Fruit fly (Drosophila melanogaster) whole organism, prepupa: Measurements from ENCODE around the gene CG32037.
A peak's percentile ranks its signal among the peaks of the same experiment; 100 is the strongest.

ENCODE experiments used
- Blimp-1 ChIP-seq: fragments of 200-800 bp; sonication (Bioruptor generic); optimal IDR thresholded peaks from 3 replicates; lab custom pipeline; 2017; ENCODE audit warnings: missing biosample characterization, missing genetic modification characterization, mild to moderate bottlenecking, moderate library complexity, missing genetic modification reagents
- CG10631 ChIP-seq: fragments of 200-800 bp; sonication (Bioruptor generic); optimal IDR thresholded peaks from 2 replicates; lab custom pipeline; 2016; ENCODE audit warnings: missing biosample characterization, missing genetic modification characterization
- CG10669 ChIP-seq: fragments of 200-800 bp; sonication (Bioruptor generic); optimal IDR thresholded peaks from 3 replicates; lab custom pipeline; 2018; ENCODE audit warnings: missing biosample characterization, mild to moderate bottlenecking, missing genetic modification characterization, moderate library complexity
- CG11762 ChIP-seq: fragments of 200-800 bp; sonication (Bioruptor generic); optimal IDR thresholded peaks from 3 replicates; lab custom pipeline; 2016; ENCODE audit warnings: missing biosample characterization, missing genetic modification characterization; ENCODE audit not compliant: insufficient read depth
- CG11902 ChIP-seq: fragments of 200-800 bp; sonication (Bioruptor generic); optimal IDR thresholded peaks from 3 replicates; lab custom pipeline; 2016; ENCODE audit warnings: missing biosample characterization, missing genetic modification characterization
- CG15336 ChIP-seq: fragments of 200-800 bp; sonication (Bioruptor generic); IDR thresholded peaks from 2 replicates; pipeline ENCODE4 v1.3.6; 2022; ENCODE audit warnings: missing biosample characterization, missing genetic modification characterization
- CG1621 ChIP-seq: fragments of 200-800 bp; sonication (Bioruptor generic); optimal IDR thresholded peaks from 3 replicates; lab custom pipeline; 2018; ENCODE audit warnings: missing biosample characterization, mild to moderate bottlenecking, missing genetic modification characterization
- CG16779 ChIP-seq: fragments of 200-800 bp; sonication (Bioruptor generic); optimal IDR thresholded peaks from 3 replicates; lab custom pipeline; 2017; ENCODE audit warnings: missing biosample characterization, mild to moderate bottlenecking, missing genetic modification characterization
- CG3032 ChIP-seq: fragments of 200-800 bp; optimal IDR thresholded peaks from 2 replicates; lab custom pipeline; 2019; ENCODE audit warnings: missing biosample characterization, mild to moderate bottlenecking, missing genetic modification characterization, moderate library complexity
- CG31627 ChIP-seq: fragments of 200-800 bp; sonication (Bioruptor generic); optimal IDR thresholded peaks from 3 replicates; lab custom pipeline; 2016; ENCODE audit warnings: missing biosample characterization, missing genetic modification characterization
- CG32006 ChIP-seq: fragments of 200-800 bp; sonication (Bioruptor generic); optimal IDR thresholded peaks from 3 replicates; lab custom pipeline; 2017; ENCODE audit warnings: missing biosample characterization, mild to moderate bottlenecking, missing genetic modification characterization
- CG34406 ChIP-seq: fragments of 200-800 bp; sonication (Bioruptor generic); optimal IDR thresholded peaks from 3 replicates; lab custom pipeline; 2016; ENCODE audit warnings: missing biosample characterization, missing genetic modification characterization
- CG4318 ChIP-seq: fragments of 200-800 bp; sonication (Bioruptor generic); optimal IDR thresholded peaks from 3 replicates; lab custom pipeline; 2017; ENCODE audit warnings: missing biosample characterization, mild to moderate bottlenecking, missing genetic modification characterization
- CG6163 ChIP-seq: fragments of 200-800 bp; sonication (Bioruptor generic); IDR thresholded peaks from 3 replicates; pipeline ENCODE4 v1.3.6; 2022; ENCODE audit warnings: missing biosample characterization, missing genetic modification characterization
- CG6276 ChIP-seq: fragments of 200-800 bp; sonication (Bioruptor generic); optimal IDR thresholded peaks from 2 replicates; lab custom pipeline; 2017; ENCODE audit warnings: missing biosample characterization, mild to moderate bottlenecking, missing genetic modification characterization
- CG6792 ChIP-seq: fragments of 200-800 bp; sonication (Bioruptor generic); optimal IDR thresholded peaks from 3 replicates; lab custom pipeline; 2016; ENCODE audit warnings: missing biosample characterization, missing genetic modification characterization
- CG6808 ChIP-seq: fragments of 200-800 bp; sonication (Bioruptor generic); optimal IDR thresholded peaks from 3 replicates; lab custom pipeline; 2017; ENCODE audit warnings: missing biosample characterization, missing genetic modification characterization, mild to moderate bottlenecking, moderate library complexity, missing genetic modification reagents
- CG7368 ChIP-seq: fragments of 200-800 bp; sonication (Bioruptor generic); optimal IDR thresholded peaks from 3 replicates; lab custom pipeline; 2016; ENCODE audit warnings: missing biosample characterization, missing genetic modification characterization
- CG8119 ChIP-seq: fragments of 200-800 bp; sonication (Bioruptor generic); IDR thresholded peaks from 3 replicates; pipeline ENCODE4 v1.3.6; 2022; ENCODE audit warnings: missing biosample characterization, missing genetic modification characterization
- CG8632 ChIP-seq: fragments of 200-800 bp; sonication (Bioruptor generic); optimal IDR thresholded peaks from 3 replicates; lab custom pipeline; 2016; ENCODE audit warnings: missing biosample characterization, missing genetic modification characterization
- Eip93F ChIP-seq: fragments of 200-800 bp; sonication (Bioruptor generic); optimal IDR thresholded peaks from 2 replicates; lab custom pipeline; 2016; ENCODE audit warnings: missing biosample characterization, mild to moderate bottlenecking, missing genetic modification characterization
- Ets21C ChIP-seq: fragments of 200-800 bp; sonication (Bioruptor generic); optimal IDR thresholded peaks from 3 replicates; lab custom pipeline; 2016; ENCODE audit warnings: missing biosample characterization, missing genetic modification characterization
- Ets96B ChIP-seq: fragments of 200-800 bp; optimal IDR thresholded peaks from 2 replicates; lab custom pipeline; 2019; ENCODE audit warnings: missing biosample characterization, mild to moderate bottlenecking, missing genetic modification characterization, moderate library complexity
- Gug ChIP-seq: fragments of 200-800 bp; sonication (Bioruptor generic); IDR thresholded peaks from 2 replicates; pipeline ENCODE4 v1.3.6; 2022; ENCODE audit warnings: missing biosample characterization, missing genetic modification characterization
- Hr38 ChIP-seq: sonication (Bioruptor generic); optimal IDR thresholded peaks from 2 replicates; lab custom pipeline; 2016; ENCODE audit warnings: missing biosample characterization, missing genetic modification characterization
- Hr39 ChIP-seq: fragments of 200-800 bp; sonication (Bioruptor generic); optimal IDR thresholded peaks from 2 replicates; lab custom pipeline; 2016; ENCODE audit warnings: missing biosample characterization, missing genetic modification characterization
- Lpt ChIP-seq: fragments of 200-800 bp; sonication (Bioruptor generic); optimal IDR thresholded peaks from 3 replicates; lab custom pipeline; 2016; ENCODE audit warnings: missing biosample characterization, missing genetic modification characterization
- Met ChIP-seq: fragments of 200-800 bp; sonication (Bioruptor generic); optimal IDR thresholded peaks from 3 replicates; lab custom pipeline; 2016; ENCODE audit warnings: missing biosample characterization, missing genetic modification characterization
- OdsH ChIP-seq: fragments of 200-800 bp; sonication (Bioruptor generic); optimal IDR thresholded peaks from 3 replicates; lab custom pipeline; 2016; ENCODE audit warnings: missing biosample characterization, missing genetic modification characterization
- Smox ChIP-seq: fragments of 200-800 bp; sonication (Bioruptor generic); optimal IDR thresholded peaks from 3 replicates; lab custom pipeline; 2016; ENCODE audit warnings: missing biosample characterization, missing genetic modification characterization
- Sox102F ChIP-seq: fragments of 200-800 bp; sonication (Bioruptor generic); optimal IDR thresholded peaks from 2 replicates; lab custom pipeline; 2016; ENCODE audit warnings: missing biosample characterization, mild to moderate bottlenecking, missing genetic modification characterization
- Sox14 ChIP-seq: fragments of 200-800 bp; sonication (Bioruptor generic); optimal IDR thresholded peaks from 3 replicates; lab custom pipeline; 2016; ENCODE audit warnings: missing biosample characterization, missing genetic modification characterization
- Sox15 ChIP-seq: fragments of 200-800 bp; sonication (Bioruptor generic); optimal IDR thresholded peaks from 3 replicates; lab custom pipeline; 2016; ENCODE audit warnings: missing biosample characterization, missing genetic modification characterization
- achi ChIP-seq: fragments of 200-800 bp; sonication (Bioruptor generic); optimal IDR thresholded peaks from 3 replicates; lab custom pipeline; 2016; ENCODE audit warnings: missing biosample characterization, missing genetic modification characterization
- cyc ChIP-seq: fragments of 200-800 bp; sonication (Bioruptor generic); optimal IDR thresholded peaks from 3 replicates; lab custom pipeline; 2016; ENCODE audit warnings: missing biosample characterization, missing genetic modification characterization
- eg ChIP-seq: fragments of 200-800 bp; sonication (Bioruptor generic); IDR thresholded peaks from 3 replicates; pipeline ENCODE4 v1.3.6; 2022; ENCODE audit warnings: missing biosample characterization, missing genetic modification characterization
- esn ChIP-seq: fragments of 200-800 bp; sonication (Bioruptor generic); optimal IDR thresholded peaks from 2 replicates; lab custom pipeline; 2016; ENCODE audit warnings: missing biosample characterization, mild to moderate bottlenecking, missing genetic modification characterization, moderate library complexity
- fd59A ChIP-seq: fragments of 200-800 bp; sonication (Bioruptor generic); optimal IDR thresholded peaks from 2 replicates; lab custom pipeline; 2017; ENCODE audit warnings: missing biosample characterization, mild to moderate bottlenecking, missing genetic modification characterization, missing genetic modification reagents
- fkh ChIP-seq: fragments of 200-800 bp; sonication (Bioruptor generic); optimal IDR thresholded peaks from 3 replicates; lab custom pipeline; 2017; ENCODE audit warnings: missing biosample characterization, mild to moderate bottlenecking, missing genetic modification characterization, moderate library complexity
- lz ChIP-seq: fragments of 200-800 bp; sonication (Bioruptor generic); optimal IDR thresholded peaks from 3 replicates; lab custom pipeline; 2016; ENCODE audit warnings: missing biosample characterization, missing genetic modification characterization
- net ChIP-seq: fragments of 200-800 bp; sonication (Bioruptor generic); optimal IDR thresholded peaks from 3 replicates; lab custom pipeline; 2016; ENCODE audit warnings: missing biosample characterization, missing genetic modification characterization
- pdm3 ChIP-seq: fragments of 200-800 bp; sonication (Bioruptor generic); optimal IDR thresholded peaks from 3 replicates; lab custom pipeline; 2016; ENCODE audit warnings: missing biosample characterization, missing genetic modification characterization
- salr ChIP-seq, 2 experiments: fragments of 200-800 bp; sonication (Bioruptor generic); optimal IDR thresholded peaks; 3 replicates each; lab custom pipeline; 2016 to 2018; ENCODE audit warnings: missing biosample characterization in 2 of 2, missing genetic modification characterization in 2 of 2, mild to moderate bottlenecking in 1 of 2
- spab ChIP-seq: fragments of 200-800 bp; sonication (Bioruptor generic); optimal IDR thresholded peaks from 2 replicates; lab custom pipeline; 2017; ENCODE audit warnings: missing biosample characterization, mild to moderate bottlenecking, missing genetic modification characterization, missing genetic modification reagents
- ss ChIP-seq, 2 experiments: fragments of 200-800 bp; sonication (Bioruptor generic); optimal IDR thresholded peaks; 2 replicates in 1 of 2; 3 replicates in 1 of 2; lab custom pipeline; 2017 to 2018; ENCODE audit warnings: mild to moderate bottlenecking in 2 of 2, missing biosample characterization in 2 of 2, missing genetic modification characterization in 2 of 2, moderate library complexity in 1 of 2
- svp ChIP-seq: fragments of 200-800 bp; sonication (Bioruptor generic); peaks from one replicate; lab custom pipeline; 2016; ENCODE audit warnings: missing biosample characterization, missing genetic modification characterization
- topi ChIP-seq: fragments of 200-800 bp; sonication (Bioruptor generic); optimal IDR thresholded peaks from 3 replicates; lab custom pipeline; 2016; ENCODE audit warnings: missing biosample characterization, missing genetic modification characterization

CG32037 gene

DNA sequence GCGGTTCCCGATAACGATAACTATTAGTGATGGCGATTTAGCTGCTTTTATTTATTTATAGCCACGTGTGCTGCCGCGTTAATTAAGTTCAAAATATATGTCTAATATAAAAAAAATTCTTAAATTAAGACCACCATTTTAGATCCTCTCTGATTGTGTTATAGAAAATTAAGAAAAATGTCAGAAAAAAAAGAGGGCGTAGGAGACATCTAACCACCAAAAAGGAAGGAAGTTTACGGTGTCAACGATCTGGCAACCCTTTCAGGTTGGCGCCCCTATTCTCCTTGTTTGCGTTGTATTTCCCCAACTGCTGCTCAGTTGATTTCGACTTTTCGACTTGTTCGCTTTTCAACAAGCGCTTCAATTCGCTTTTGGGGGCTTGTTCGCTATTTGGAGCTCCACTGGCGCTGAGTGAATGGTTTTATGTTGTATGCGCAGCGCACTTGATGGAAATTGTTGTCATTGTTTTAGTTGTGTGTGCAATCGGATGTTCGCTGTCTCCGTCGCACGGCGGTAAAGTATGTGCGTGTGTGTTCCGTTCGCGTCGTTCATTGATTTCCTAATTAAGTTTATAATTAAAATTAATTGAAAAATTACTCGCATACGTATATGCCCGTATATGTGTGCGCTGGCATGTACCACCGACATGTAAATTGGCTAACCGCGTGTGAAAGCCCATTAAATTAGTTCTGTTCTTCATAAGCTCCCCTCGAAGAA, 31.1 kb downstream of the CG32037 start, which contains the start of the genes CG3434 and CG44838 (continued):
- TF ChIP-seq CG34406 = peak; percentile 62
- TF ChIP-seq pdm3 (GFP tag; lab: Kevin White, UChicago) = peak; percentile 80
- peak; percentile 78 for TF ChIP-seq Smox (GFP tag; lab: Kevin White, UChicago)
- peak; percentile 55 for TF ChIP-seq Gug (GFP tag; lab: Robert Waterston, UW)
- TF ChIP-seq Lpt (GFP tag; lab: Kevin White, UChicago) = peak; percentile 61
- TF ChIP-seq Ets96B = peak; percentile 68
- peak; percentile 29 for TF ChIP-seq CG7368
- peak; percentile 63 for TF ChIP-seq CG15336
- peak; percentile 71 for TF ChIP-seq achi (GFP tag; lab: Kevin White, UChicago)
- TF ChIP-seq svp (GFP tag; lab: Kevin White, UChicago) = peak; percentile 90
- TF ChIP-seq Ets21C = peak; percentile 46
- TF ChIP-seq esn = peak; percentile 82
- peak; percentile 12 for TF ChIP-seq CG16779 (tag; lab: Kevin White, UChicago)
- TF ChIP-seq CG6163 (GFP tag; lab: Robert Waterston, UW) = peak; percentile 77
- peak; percentile 28 for TF ChIP-seq CG10669 (GFP tag; lab: Kevin White, UChicago)
- TF ChIP-seq CG4318 (GFP tag; lab: Kevin White, UChicago) = peak; percentile 48
- TF ChIP-seq CG8632 (GFP tag; lab: Kevin White, UChicago) = peak; percentile 65
- no peak for TF ChIP-seq Hr38 (GFP tag; lab: Kevin White, UChicago)
- peak; percentile 21 for TF ChIP-seq CG11902 (GFP tag; lab: Kevin White, UChicago)
- peak; percentile 73 for TF ChIP-seq topi (GFP tag; lab: Kevin White, UChicago)
- TF ChIP-seq Met (GFP tag; lab: Kevin White, UChicago) = peak; percentile 81
- TF ChIP-seq Sox15 (GFP tag; lab: Kevin White, UChicago) = peak; percentile 65
- peak; percentile 72 for TF ChIP-seq CG8119 (GFP tag; lab: Robert Waterston, UW)
- TF ChIP-seq spab (GFP tag; lab: Kevin White, UChicago) = peak; percentile 9
- TF ChIP-seq eg (GFP tag; lab: Robert Waterston, UW) = peak; percentile 75
- peak; percentile 20 for TF ChIP-seq CG11762 (GFP tag; lab: Kevin White, UChicago)
- TF ChIP-seq CG6792 (GFP tag; lab: Kevin White, UChicago) = peak; percentile 49
- TF ChIP-seq, all 60 proteins: peak for 58

DNA sequence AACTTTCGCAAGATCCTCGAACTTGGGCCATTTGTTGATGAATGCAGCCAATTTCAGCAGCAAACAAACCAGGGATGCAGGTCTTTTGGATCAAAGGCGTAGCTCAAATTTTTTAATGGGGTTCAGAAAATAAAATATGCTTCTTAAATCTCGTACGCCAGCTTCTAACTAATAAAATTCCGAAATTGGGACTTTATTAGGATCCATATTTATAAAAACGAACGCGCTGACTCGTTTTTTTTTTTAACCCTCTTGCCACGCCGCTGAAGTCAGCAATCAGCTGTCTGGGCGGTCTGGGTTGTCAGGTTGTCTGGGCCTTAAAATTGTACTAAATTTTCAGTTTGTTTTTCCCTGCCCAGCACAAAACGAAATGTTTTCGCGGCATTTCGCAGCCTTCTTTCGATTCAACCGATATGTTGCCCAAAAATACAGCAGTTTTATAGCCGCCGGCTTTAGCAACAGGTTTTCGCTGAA, 34.4 kb downstream of the CG32037 start, which contains the start of gene CG3437:
Gene CG3437 (minus strand): TSS at position 51 of the 474 bp plus-strand sequence.
- TF ChIP-seq CG3032 (tag; lab: Kevin White, UChicago) (peak; percentile 98), net (GFP tag; lab: Kevin White, UChicago) (peak; percentile 100), fkh (GFP tag; lab: Kevin White, UChicago) (peak; percentile 92), lz (GFP tag; lab: Kevin White, UChicago) (peak; percentile 100), CG6276 (GFP tag; lab: Kevin White, UChicago) (peak; percentile 100), CG11762 (GFP tag; lab: Kevin White, UChicago) (peak; percentile 99), ss (GFP tag; optimal IDR thresholded peaks at IDR 0.05; lab: Kevin White, UChicago) (peak; percentile 99), CG6808 (GFP tag; lab: Kevin White, UChicago) (peak; percentile 99), Ets21C (peak; percentile 99), Hr39 (GFP tag; lab: Kevin White, UChicago) (peak; percentile 99), spab (GFP tag; lab: Kevin White, UChicago) (peak; percentile 99), cyc (GFP tag; lab: Kevin White, UChicago) (peak; percentile 99), OdsH (GFP tag; lab: Kevin White, UChicago) (peak; percentile 99), Eip93F (GFP tag; lab: Kevin White, UChicago) (peak; percentile 98), CG10631 (peak; percentile 99), Sox102F (GFP tag; lab: Kevin White, UChicago) (peak; percentile 99), CG1621 (tag; lab: Kevin White, UChicago) (peak; percentile 99), Lpt (GFP tag; lab: Kevin White, UChicago) (peak; percentile 98), CG31627 (peak; percentile 99), Sox14 (GFP tag; lab: Kevin White, UChicago) (peak; percentile 100), CG8632 (GFP tag; lab: Kevin White, UChicago) (peak; percentile 99), eg (GFP tag; lab: Robert Waterston, UW) (peak; percentile 100), Blimp-1 (GFP tag; lab: Kevin White, UChicago) (peak; percentile 97), pdm3 (GFP tag; lab: Kevin White, UChicago) (peak; percentile 100), salr (GFP tag; optimal IDR thresholded peaks at IDR 0.05; lab: Kevin White, UChicago) (peak; percentile 99), CG32006 (GFP tag; lab: Kevin White, UChicago) (peak; percentile 100), Smox (GFP tag; lab: Kevin White, UChicago) (peak; percentile 99), fd59A (GFP tag; lab: Kevin White, UChicago) (peak; percentile 99), esn (peak; percentile 100)
